Worm (Caenorhabditis elegans): ENCODE results near the gene K09F6.7.
"Not testable (repeated sequence)": the region's sequence is repeated elsewhere in the genome, so short reads cannot be mapped to it uniquely, and the experiment has no call there.

Gene K09F6.7

DNA sequence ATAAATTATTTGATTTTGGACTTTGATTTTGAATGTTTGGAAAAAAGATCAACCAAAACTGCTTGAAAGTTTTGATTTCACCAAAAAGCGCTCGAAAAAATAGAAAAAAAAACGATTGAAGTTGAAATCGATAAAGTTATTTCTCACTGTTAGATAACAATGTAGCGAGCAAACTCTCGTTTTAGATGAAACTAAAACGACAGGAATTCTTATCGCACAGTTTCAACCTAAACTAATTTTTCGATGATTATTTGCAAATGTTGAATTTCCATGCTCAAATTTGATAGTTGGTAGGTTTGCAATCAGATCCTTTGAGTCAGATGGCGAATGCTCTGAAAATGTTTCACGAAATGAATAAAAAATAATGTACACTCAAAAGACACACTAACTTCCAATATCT is 622 bp upstream of the K09F6.7 start:
- TF ChIP-seq pqm-1 (tag; optimal IDR thresholded peaks at IDR 0.05) (no peak), hlh-15 (tag; optimal IDR thresholded peaks at IDR 0.05) (no peak), dve-1 (tag; optimal IDR thresholded peaks at IDR 0.05) (no peak), pros-1 (tag; optimal IDR thresholded peaks at IDR 0.05) (no peak), ceh-9 (tag; optimal IDR thresholded peaks at IDR 0.05) (no peak), tbx-2 (tag; optimal IDR thresholded peaks at IDR 0.05) (no peak), pax-1 (tag; optimal IDR thresholded peaks at IDR 0.05) (no peak), C08G9.2 (tag; optimal IDR thresholded peaks at IDR 0.05) (no peak), hlh-13 (GFP tag; optimal IDR thresholded peaks at IDR 0.05) (no peak), ceh-18 (tag; optimal IDR thresholded peaks at IDR 0.05) (no peak), mec-3 (tag; optimal IDR thresholded peaks at IDR 0.05; ENCODE audit: borderline replicate concordance) (no peak), unc-55 (GFP tag; optimal IDR thresholded peaks at IDR 0.05) (no peak), ceh-19 (GFP tag; optimal IDR thresholded peaks at IDR 0.05) (no peak)

DNA sequence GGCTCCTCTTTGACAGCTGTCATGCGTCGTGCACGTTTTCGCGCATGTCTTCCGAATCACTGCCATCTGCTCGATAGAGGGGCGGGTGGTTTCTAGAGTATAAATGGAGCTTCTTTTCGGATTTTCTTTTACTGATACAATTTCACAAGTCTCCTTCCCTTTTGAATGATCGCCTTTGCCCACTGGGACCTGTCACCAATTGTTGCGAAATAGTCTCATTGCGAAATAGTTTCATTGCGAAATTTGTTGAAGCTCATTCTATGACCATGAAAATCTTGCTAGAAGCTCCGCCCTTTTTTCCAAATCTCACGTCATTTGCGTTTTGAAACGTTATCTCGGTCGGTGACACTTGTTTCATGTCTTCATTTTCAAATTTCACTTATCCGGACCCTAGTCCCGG is 2.5 kb downstream of the K09F6.7 start:
- TF ChIP-seq unc-3 (GFP tag; conservative IDR thresholded peaks at IDR 0.05) (no peak), unc-3 (tag; optimal IDR thresholded peaks at IDR 0.05) (peak; percentile 50), ztf-16 (tag; optimal IDR thresholded peaks at IDR 0.05) (no peak), tbx-2 (tag; optimal IDR thresholded peaks at IDR 0.05) (no peak), ceh-45 (GFP tag; IDR thresholded peaks at IDR 0.05) (no peak), ceh-24 (tag; optimal IDR thresholded peaks at IDR 0.05) (no peak), unc-55 (GFP tag; optimal IDR thresholded peaks at IDR 0.05) (peak; percentile 87)

DNA sequence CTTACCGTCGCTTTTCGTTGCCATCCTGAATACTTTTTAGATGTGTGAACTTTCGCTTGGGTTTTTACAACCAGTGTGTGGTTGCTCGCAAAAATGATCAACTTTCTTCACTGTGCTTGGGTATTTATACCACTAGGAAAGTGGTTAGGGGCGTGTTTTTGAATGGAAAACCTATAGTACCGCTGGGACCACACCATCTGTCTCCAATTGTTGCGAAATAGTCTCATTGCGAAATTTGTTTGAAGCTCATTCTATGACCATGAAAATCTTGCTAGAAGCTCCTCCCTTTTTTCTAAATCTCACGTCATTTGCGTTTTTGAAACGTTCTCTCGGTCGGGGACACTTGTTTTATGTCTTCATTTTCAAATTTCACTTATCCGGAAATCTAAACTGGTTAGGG is 3.1 kb downstream of the K09F6.7 start, which contains the start of the genes K09F6.10 and K09F6.13:
K09F6.10 (minus strand) TSS at position 86 of the 400 bp plus-strand sequence.
K09F6.13 (plus strand) TSS at position 317 of the 400 bp plus-strand sequence.
- TF ChIP-seq ttx-3 (tag; optimal IDR thresholded peaks at IDR 0.05), result no peak
- TF ChIP-seq gmeb-2 (tag; optimal IDR thresholded peaks at IDR 0.05), result no peak
- no peak for TF ChIP-seq pax-1 (tag; optimal IDR thresholded peaks at IDR 0.05)
- no peak for TF ChIP-seq hlh-15 (tag; optimal IDR thresholded peaks at IDR 0.05)

DNA sequence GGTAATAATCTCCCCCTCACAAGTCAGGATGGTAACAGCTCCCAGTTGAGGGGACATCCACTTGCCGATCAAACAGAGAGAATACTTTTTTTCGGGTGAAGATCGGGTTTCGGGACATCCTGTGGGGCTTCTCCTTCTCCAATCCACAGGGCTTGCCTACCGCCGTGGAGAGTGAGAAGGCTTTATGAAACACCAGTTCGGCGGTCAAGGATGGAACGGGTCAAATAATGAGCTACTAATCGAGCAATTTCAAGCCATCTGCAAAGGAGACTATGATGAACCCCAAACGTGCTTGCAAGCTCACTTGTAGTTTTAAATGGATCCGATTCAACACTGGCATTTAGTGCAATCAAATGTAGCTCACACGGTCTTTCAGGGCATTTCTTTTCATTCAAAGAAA is 7.2 kb downstream of the K09F6.7 start:
- TF ChIP-seq unc-42 (tag; optimal IDR thresholded peaks at IDR 0.05) (no peak), nfya-1 (tag; optimal IDR thresholded peaks at IDR 0.05) (no peak), unc-55 (GFP tag; optimal IDR thresholded peaks at IDR 0.05) (no peak), mec-3 (tag; optimal IDR thresholded peaks at IDR 0.05; ENCODE audit: borderline replicate concordance) (no peak), pat-9 (tag; optimal IDR thresholded peaks at IDR 0.05) (no peak), C38D4.7 (GFP tag; optimal IDR thresholded peaks at IDR 0.05) (no peak), T23F11.4 (GFP tag; optimal IDR thresholded peaks at IDR 0.05) (no peak), unc-3 (GFP tag; conservative IDR thresholded peaks at IDR 0.05) (no peak), unc-3 (tag; optimal IDR thresholded peaks at IDR 0.05) (no peak), Y22D7AL.16 (tag; optimal IDR thresholded peaks at IDR 0.05) (no peak), pros-1 (tag; optimal IDR thresholded peaks at IDR 0.05) (no peak), madf-2 (tag; optimal IDR thresholded peaks at IDR 0.05) (no peak), gmeb-2 (tag; optimal IDR thresholded peaks at IDR 0.05) (no peak), ceh-24 (tag; optimal IDR thresholded peaks at IDR 0.05) (no peak), pax-1 (tag; optimal IDR thresholded peaks at IDR 0.05) (no peak), ceh-45 (GFP tag; IDR thresholded peaks at IDR 0.05) (no peak), zip-5 (tag; optimal IDR thresholded peaks at IDR 0.05) (no peak), sox-2 (GFP tag; IDR thresholded peaks at IDR 0.05) (no peak), hlh-13 (GFP tag; optimal IDR thresholded peaks at IDR 0.05) (no peak), ceh-22 (tag; optimal IDR thresholded peaks at IDR 0.05) (no peak)

DNA sequence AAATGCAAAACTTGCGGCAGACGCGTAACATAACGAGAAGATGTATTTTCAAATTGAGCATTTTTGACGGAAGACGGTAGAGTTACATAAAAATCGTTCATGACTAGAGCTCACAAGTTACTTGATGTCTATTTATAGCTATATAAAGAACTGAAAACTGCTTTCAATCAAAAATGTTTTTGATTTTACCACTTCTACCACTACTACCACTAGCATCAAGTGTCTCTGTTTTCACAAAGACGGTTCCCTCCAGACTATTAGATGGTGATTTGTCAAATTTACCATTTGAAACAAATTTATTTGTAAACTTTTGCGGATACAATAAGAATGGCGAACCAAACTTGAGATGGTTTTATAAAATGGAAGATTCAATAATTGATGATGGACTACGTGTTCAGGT is 9.3 kb downstream of the K09F6.7 start, which contains the start of gene K09F6.9:
K09F6.9 (minus strand) TSS at position 101 of the 400 bp plus-strand sequence.
- TF ChIP-seq hlh-13 (GFP tag; optimal IDR thresholded peaks at IDR 0.05); unc-55 (GFP tag; optimal IDR thresholded peaks at IDR 0.05); ceh-31 (tag; optimal IDR thresholded peaks at IDR 0.05): not testable (repeated sequence)

DNA sequence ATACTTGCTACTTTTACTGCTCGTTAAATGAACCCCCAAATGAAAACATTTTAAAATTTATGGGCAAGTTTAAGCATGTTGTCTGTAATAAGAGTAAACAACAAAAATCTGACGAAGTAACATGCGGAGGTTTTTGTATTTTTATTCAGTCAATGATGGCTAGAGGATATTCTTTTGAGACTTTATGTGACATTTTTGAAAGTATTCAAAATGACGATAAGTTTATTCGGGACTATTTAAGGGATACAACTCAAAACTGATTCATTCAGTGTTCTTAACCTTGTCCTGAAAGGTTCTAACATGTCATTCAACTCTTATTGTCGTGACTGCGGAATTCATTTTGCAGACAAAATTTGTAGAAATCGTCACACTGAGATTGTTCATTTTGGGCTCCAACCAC is 12.1 kb downstream of the K09F6.7 start, which contains the start of gene K09F6.11:
K09F6.11 (plus strand) TSS at position 301 of the 400 bp plus-strand sequence.
- no peak for TF ChIP-seq pqm-1 (tag; optimal IDR thresholded peaks at IDR 0.05)
- TF ChIP-seq ttx-3 (tag; optimal IDR thresholded peaks at IDR 0.05), result no peak
- no peak for TF ChIP-seq ceh-45 (GFP tag; IDR thresholded peaks at IDR 0.05)
- no peak for TF ChIP-seq ceh-6 (GFP tag; optimal IDR thresholded peaks at IDR 0.05)
- no peak for TF ChIP-seq hlh-8 (tag; optimal IDR thresholded peaks at IDR 0.05)
- no peak for TF ChIP-seq elt-2 (tag; optimal IDR thresholded peaks at IDR 0.05)
- TF ChIP-seq tbx-2 (tag; optimal IDR thresholded peaks at IDR 0.05), result no peak
- TF ChIP-seq F13H6.1 (tag; optimal IDR thresholded peaks at IDR 0.05), result no peak

Measured in whole organism, late embryonic.